Worm (Caenorhabditis elegans): ENCODE data around the gene R08A2.7.
A peak's percentile ranks its signal among the peaks of the same experiment; 100 is the strongest.

DNA sequence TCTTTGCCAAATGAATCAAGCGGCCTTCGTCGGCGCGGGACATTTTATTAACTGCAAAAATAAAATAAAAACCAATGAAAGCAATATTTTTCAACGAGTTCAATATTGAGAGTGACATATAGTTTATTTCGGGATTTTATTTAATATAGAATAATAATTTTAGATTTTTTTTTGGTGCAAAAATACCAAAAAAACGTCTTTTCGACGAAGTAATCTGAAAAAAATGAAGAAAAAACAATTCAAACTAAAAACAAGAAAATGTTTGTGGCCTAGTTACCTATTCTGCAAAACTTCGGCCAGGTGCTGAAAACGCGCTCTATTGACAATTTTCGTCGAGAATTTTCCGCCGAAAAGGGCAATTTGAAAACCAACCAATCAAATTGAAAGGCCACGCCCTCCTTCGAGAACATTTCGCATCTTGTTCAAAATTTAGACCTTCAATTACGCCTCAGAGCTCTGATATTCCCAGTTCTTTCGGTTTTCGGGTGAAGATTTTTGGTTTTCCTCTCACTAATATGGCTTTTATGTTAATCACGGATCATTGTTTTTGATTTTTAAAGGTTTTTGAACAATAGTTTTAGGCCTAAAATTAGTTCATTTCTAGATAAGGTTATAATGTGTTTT lies 37.6 kb upstream of the R08A2.7 start, which contains the start of gene C47E8.4:
- TF ChIP-seq him-1 (tag; optimal IDR thresholded peaks at IDR 0.05) (peak; percentile 96), dao-5 (tag; optimal IDR thresholded peaks at IDR 0.05) (no peak)
